Fruit fly (Drosophila melanogaster) whole organism, prepupa: ENCODE data around the gene mas.

ENCODE experiments used
- CG11294 ChIP-seq: fragments of 200-800 bp; sonication (Bioruptor generic); IDR thresholded peaks from 2 replicates; pipeline ENCODE4 v1.3.6; 2022; ENCODE audit warnings: missing biosample characterization, missing genetic modification characterization
- CG11762 ChIP-seq: fragments of 200-800 bp; sonication (Bioruptor generic); optimal IDR thresholded peaks from 3 replicates; lab custom pipeline; 2016; ENCODE audit warnings: missing biosample characterization, missing genetic modification characterization; ENCODE audit not compliant: insufficient read depth
- CG1621 ChIP-seq: fragments of 200-800 bp; sonication (Bioruptor generic); optimal IDR thresholded peaks from 3 replicates; lab custom pipeline; 2018; ENCODE audit warnings: missing biosample characterization, mild to moderate bottlenecking, missing genetic modification characterization
- CG16779 ChIP-seq: fragments of 200-800 bp; sonication (Bioruptor generic); optimal IDR thresholded peaks from 3 replicates; lab custom pipeline; 2017; ENCODE audit warnings: missing biosample characterization, mild to moderate bottlenecking, missing genetic modification characterization
- CG3032 ChIP-seq: fragments of 200-800 bp; optimal IDR thresholded peaks from 2 replicates; lab custom pipeline; 2019; ENCODE audit warnings: missing biosample characterization, mild to moderate bottlenecking, missing genetic modification characterization, moderate library complexity
- CG6163 ChIP-seq: fragments of 200-800 bp; sonication (Bioruptor generic); IDR thresholded peaks from 3 replicates; pipeline ENCODE4 v1.3.6; 2022; ENCODE audit warnings: missing biosample characterization, missing genetic modification characterization
- CG6276 ChIP-seq: fragments of 200-800 bp; sonication (Bioruptor generic); optimal IDR thresholded peaks from 2 replicates; lab custom pipeline; 2017; ENCODE audit warnings: missing biosample characterization, mild to moderate bottlenecking, missing genetic modification characterization
- CG6808 ChIP-seq: fragments of 200-800 bp; sonication (Bioruptor generic); optimal IDR thresholded peaks from 3 replicates; lab custom pipeline; 2017; ENCODE audit warnings: missing biosample characterization, missing genetic modification characterization, mild to moderate bottlenecking, moderate library complexity, missing genetic modification reagents
- CG7368 ChIP-seq: fragments of 200-800 bp; sonication (Bioruptor generic); optimal IDR thresholded peaks from 3 replicates; lab custom pipeline; 2016; ENCODE audit warnings: missing biosample characterization, missing genetic modification characterization
- CG8119 ChIP-seq: fragments of 200-800 bp; sonication (Bioruptor generic); IDR thresholded peaks from 3 replicates; pipeline ENCODE4 v1.3.6; 2022; ENCODE audit warnings: missing biosample characterization, missing genetic modification characterization
- CG8319 ChIP-seq: fragments of 200-800 bp; sonication (Bioruptor generic); optimal IDR thresholded peaks from 3 replicates; lab custom pipeline; 2016; ENCODE audit warnings: missing biosample characterization, missing genetic modification characterization
- CG8632 ChIP-seq: fragments of 200-800 bp; sonication (Bioruptor generic); optimal IDR thresholded peaks from 3 replicates; lab custom pipeline; 2016; ENCODE audit warnings: missing biosample characterization, missing genetic modification characterization
- Eip75B ChIP-seq: fragments of 200-800 bp; sonication (Bioruptor generic); optimal IDR thresholded peaks from 3 replicates; lab custom pipeline; 2016; ENCODE audit warnings: missing biosample characterization, missing genetic modification characterization
- Eip78C ChIP-seq: fragments of 200-800 bp; sonication (Bioruptor generic); peaks from one replicate; lab custom pipeline; 2016; ENCODE audit warnings: missing biosample characterization, missing genetic modification characterization
- Eip93F ChIP-seq: fragments of 200-800 bp; sonication (Bioruptor generic); optimal IDR thresholded peaks from 2 replicates; lab custom pipeline; 2016; ENCODE audit warnings: missing biosample characterization, mild to moderate bottlenecking, missing genetic modification characterization
- Ets21C ChIP-seq: fragments of 200-800 bp; sonication (Bioruptor generic); optimal IDR thresholded peaks from 3 replicates; lab custom pipeline; 2016; ENCODE audit warnings: missing biosample characterization, missing genetic modification characterization
- Gug ChIP-seq: fragments of 200-800 bp; sonication (Bioruptor generic); IDR thresholded peaks from 2 replicates; pipeline ENCODE4 v1.3.6; 2022; ENCODE audit warnings: missing biosample characterization, missing genetic modification characterization
- Hr38 ChIP-seq: sonication (Bioruptor generic); optimal IDR thresholded peaks from 2 replicates; lab custom pipeline; 2016; ENCODE audit warnings: missing biosample characterization, missing genetic modification characterization
- Hr39 ChIP-seq: fragments of 200-800 bp; sonication (Bioruptor generic); optimal IDR thresholded peaks from 2 replicates; lab custom pipeline; 2016; ENCODE audit warnings: missing biosample characterization, missing genetic modification characterization
- Hr4 ChIP-seq: fragments of 200-800 bp; sonication (Bioruptor generic); optimal IDR thresholded peaks from 3 replicates; lab custom pipeline; 2016; ENCODE audit warnings: missing biosample characterization, missing genetic modification characterization
- Lpt ChIP-seq: fragments of 200-800 bp; sonication (Bioruptor generic); optimal IDR thresholded peaks from 3 replicates; lab custom pipeline; 2016; ENCODE audit warnings: missing biosample characterization, missing genetic modification characterization
- OdsH ChIP-seq: fragments of 200-800 bp; sonication (Bioruptor generic); optimal IDR thresholded peaks from 3 replicates; lab custom pipeline; 2016; ENCODE audit warnings: missing biosample characterization, missing genetic modification characterization
- Smox ChIP-seq: fragments of 200-800 bp; sonication (Bioruptor generic); optimal IDR thresholded peaks from 3 replicates; lab custom pipeline; 2016; ENCODE audit warnings: missing biosample characterization, missing genetic modification characterization
- Sox102F ChIP-seq: fragments of 200-800 bp; sonication (Bioruptor generic); optimal IDR thresholded peaks from 2 replicates; lab custom pipeline; 2016; ENCODE audit warnings: missing biosample characterization, mild to moderate bottlenecking, missing genetic modification characterization
- Sox14 ChIP-seq: fragments of 200-800 bp; sonication (Bioruptor generic); optimal IDR thresholded peaks from 3 replicates; lab custom pipeline; 2016; ENCODE audit warnings: missing biosample characterization, missing genetic modification characterization
- achi ChIP-seq: fragments of 200-800 bp; sonication (Bioruptor generic); optimal IDR thresholded peaks from 3 replicates; lab custom pipeline; 2016; ENCODE audit warnings: missing biosample characterization, missing genetic modification characterization
- acj6 ChIP-seq: fragments of 200-800 bp; sonication (Bioruptor generic); optimal IDR thresholded peaks from 3 replicates; lab custom pipeline; 2016; ENCODE audit warnings: missing biosample characterization, missing genetic modification characterization
- cyc ChIP-seq: fragments of 200-800 bp; sonication (Bioruptor generic); optimal IDR thresholded peaks from 3 replicates; lab custom pipeline; 2016; ENCODE audit warnings: missing biosample characterization, missing genetic modification characterization
- eg ChIP-seq: fragments of 200-800 bp; sonication (Bioruptor generic); IDR thresholded peaks from 3 replicates; pipeline ENCODE4 v1.3.6; 2022; ENCODE audit warnings: missing biosample characterization, missing genetic modification characterization
- fd59A ChIP-seq: fragments of 200-800 bp; sonication (Bioruptor generic); optimal IDR thresholded peaks from 2 replicates; lab custom pipeline; 2017; ENCODE audit warnings: missing biosample characterization, mild to moderate bottlenecking, missing genetic modification characterization, missing genetic modification reagents
- fd85E ChIP-seq: fragments of 200-800 bp; sonication (Bioruptor generic); optimal IDR thresholded peaks from 3 replicates; lab custom pipeline; 2016; ENCODE audit warnings: missing biosample characterization, missing genetic modification characterization
- fkh ChIP-seq: fragments of 200-800 bp; sonication (Bioruptor generic); optimal IDR thresholded peaks from 3 replicates; lab custom pipeline; 2017; ENCODE audit warnings: missing biosample characterization, mild to moderate bottlenecking, missing genetic modification characterization, moderate library complexity
- ss ChIP-seq, 2 experiments: fragments of 200-800 bp; sonication (Bioruptor generic); optimal IDR thresholded peaks; 2 replicates in 1 of 2; 3 replicates in 1 of 2; lab custom pipeline; 2017 to 2018; ENCODE audit warnings: mild to moderate bottlenecking in 2 of 2, missing biosample characterization in 2 of 2, missing genetic modification characterization in 2 of 2, moderate library complexity in 1 of 2
- svp ChIP-seq: fragments of 200-800 bp; sonication (Bioruptor generic); peaks from one replicate; lab custom pipeline; 2016; ENCODE audit warnings: missing biosample characterization, missing genetic modification characterization
- topi ChIP-seq: fragments of 200-800 bp; sonication (Bioruptor generic); optimal IDR thresholded peaks from 3 replicates; lab custom pipeline; 2016; ENCODE audit warnings: missing biosample characterization, missing genetic modification characterization

mas gene

DNA sequence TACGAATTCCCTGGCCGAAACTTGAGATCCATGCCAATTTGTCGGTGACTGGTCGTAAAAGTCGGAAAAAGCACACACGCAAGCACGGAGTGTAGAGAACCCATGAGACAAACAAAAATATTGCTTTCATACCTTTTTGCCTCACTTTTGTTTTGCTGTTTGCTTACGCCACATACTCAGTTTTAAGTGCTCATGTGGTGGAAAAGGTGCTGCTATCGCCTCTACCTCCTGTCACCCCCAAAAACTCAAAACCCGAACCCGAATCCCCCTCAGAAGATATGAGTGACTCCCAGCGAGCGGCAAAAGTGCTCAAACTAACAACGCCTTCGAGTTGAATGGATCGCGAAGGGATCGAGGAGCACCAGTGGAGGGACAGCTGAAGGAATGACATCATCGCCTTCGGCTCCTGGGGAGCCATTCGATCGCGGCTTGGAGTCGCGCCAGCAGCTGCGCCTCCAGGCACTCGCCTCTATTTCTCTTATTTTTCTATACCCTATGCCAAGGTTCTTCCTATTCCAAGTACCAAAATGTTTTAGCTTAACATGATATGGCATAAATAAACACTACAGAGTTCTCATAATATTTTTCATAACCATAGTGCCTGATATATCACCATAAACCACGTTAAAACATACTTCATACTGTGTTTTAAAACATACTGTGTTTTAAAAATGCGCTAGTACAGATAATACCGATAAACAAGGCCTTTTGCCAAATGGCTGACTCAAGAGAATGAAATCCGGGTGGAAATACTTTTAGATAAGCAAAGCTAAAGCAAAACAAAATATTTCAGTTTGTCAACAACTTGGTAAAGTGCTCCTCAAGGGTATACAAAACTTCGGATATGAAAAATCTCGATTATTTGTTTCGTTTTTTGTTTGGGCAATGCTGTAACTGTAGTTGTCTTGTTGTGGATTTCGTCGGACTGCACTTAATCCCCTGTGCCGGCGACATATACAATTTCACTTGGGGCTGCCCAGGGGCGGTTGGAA lies 46.6 kb downstream of the mas start (continued):
- TF ChIP-seq acj6 (GFP tag; lab: Kevin White, UChicago): no peak
- TF ChIP-seq fd59A (GFP tag; lab: Kevin White, UChicago): no peak
- TF ChIP-seq eg (GFP tag; lab: Robert Waterston, UW): no peak
- no peak for TF ChIP-seq CG8319
- TF ChIP-seq CG7368 (GFP tag; lab: Kevin White, UChicago): no peak
- TF ChIP-seq CG8119 (GFP tag; lab: Robert Waterston, UW): no peak
- TF ChIP-seq CG1621 (tag; lab: Kevin White, UChicago): no peak
- no peak for TF ChIP-seq Eip93F
- no peak for TF ChIP-seq fd85E
- no peak for TF ChIP-seq CG3032 (tag; lab: Kevin White, UChicago)
- TF ChIP-seq CG11762: no peak
- peak; percentile 12 for TF ChIP-seq Sox102F (GFP tag; lab: Kevin White, UChicago)
- no peak for TF ChIP-seq Gug
- peak; percentile 27 for TF ChIP-seq Sox14
- TF ChIP-seq Eip75B (GFP tag; lab: Kevin White, UChicago): no peak
- TF ChIP-seq Hr39 (GFP tag; lab: Kevin White, UChicago): peak; percentile 5
- TF ChIP-seq Hr38 (GFP tag; lab: Kevin White, UChicago): no peak
- no peak for TF ChIP-seq Smox
- TF ChIP-seq CG16779 (tag; lab: Kevin White, UChicago): no peak
- no peak for TF ChIP-seq Lpt (GFP tag; lab: Kevin White, UChicago)
- no peak for TF ChIP-seq cyc (GFP tag; lab: Kevin White, UChicago)
- TF ChIP-seq Hr4 (GFP tag; lab: Kevin White, UChicago): peak; percentile 29
- no peak for TF ChIP-seq Ets21C
- no peak for TF ChIP-seq achi
- no peak for TF ChIP-seq CG8632 (GFP tag; lab: Kevin White, UChicago)
- TF ChIP-seq OdsH: peak; percentile 3
- no peak for TF ChIP-seq CG6276 (GFP tag; lab: Kevin White, UChicago)
- no peak for TF ChIP-seq CG6163 (GFP tag; lab: Robert Waterston, UW)

- peak; percentile 16 for TF ChIP-seq achi
- peak; percentile 53 for TF ChIP-seq svp (GFP tag; lab: Kevin White, UChicago)
- no peak for TF ChIP-seq Smox
- TF ChIP-seq CG8319: peak; percentile 1
- no peak for TF ChIP-seq CG6808 (GFP tag; lab: Kevin White, UChicago)
- TF ChIP-seq CG6276 (GFP tag; lab: Kevin White, UChicago): no peak
- TF ChIP-seq fkh: peak; percentile 57
- peak; percentile 4 for TF ChIP-seq topi (GFP tag; lab: Kevin White, UChicago)
- peak; percentile 70 for TF ChIP-seq Eip78C (GFP tag; lab: Kevin White, UChicago)
Observed at dm6 chr3L:4119636-4120357, 47.5 kb downstream of the mas start.

dm6 chr3L:4118339-4118738 lies 48.9 kb downstream of the mas start:
- TF ChIP-seq CG11294: no peak
- no peak for TF ChIP-seq CG6808 (GFP tag; lab: Kevin White, UChicago)
- TF ChIP-seq Eip78C (GFP tag; lab: Kevin White, UChicago): peak; percentile 58
- TF ChIP-seq ss (GFP tag; optimal IDR thresholded peaks at IDR 0.05; lab: Kevin White, UChicago): no peak
